Worm (Caenorhabditis elegans) whole organism, L1 larva: Measurements from ENCODE around the gene bbs-2.

Source experiments
- C04F5.9 ChIP-seq: sonication (generic microtip); optimal IDR thresholded peaks from 2 replicates; lab custom pipeline; 2016; ENCODE audit warnings: missing genetic modification characterization, missing compliant biosample characterization
- C16A3.4 ChIP-seq: fragments of 150-350 bp; optimal IDR thresholded peaks from 2 replicates; lab custom pipeline; 2014; ENCODE audit warnings: missing biosample characterization, missing genetic modification characterization
- C34B4.2 ChIP-seq: sonication (generic microtip); optimal IDR thresholded peaks from 2 replicates; lab custom pipeline; 2017; ENCODE audit warnings: mild to moderate bottlenecking, missing genetic modification characterization, missing compliant biosample characterization
- F16B12.6 ChIP-seq: fragments of 150-350 bp; optimal IDR thresholded peaks from 2 replicates; lab custom pipeline; 2014; ENCODE audit warnings: missing biosample characterization, missing genetic modification characterization
- Y116A8C.19 ChIP-seq: sonication (generic microtip); optimal IDR thresholded peaks from 2 replicates; lab custom pipeline; 2016; ENCODE audit warnings: missing compliant biosample characterization, missing genetic modification characterization, borderline replicate concordance
- alr-1 ChIP-seq: fragments of 200-800 bp; sonication (Bioruptor generic); optimal IDR thresholded peaks from 2 replicates; lab custom pipeline; 2018; ENCODE audit warnings: borderline replicate concordance, mild to moderate bottlenecking, missing genetic modification characterization, missing compliant biosample characterization
- aly-2 ChIP-seq: fragments of 150-350 bp; optimal IDR thresholded peaks from 2 replicates; lab custom pipeline; 2014; ENCODE audit warnings: missing biosample characterization, missing genetic modification characterization
- blmp-1 ChIP-seq: fragments of 150-350 bp; optimal IDR thresholded peaks from 2 replicates; lab custom pipeline; 2014; ENCODE audit warnings: missing biosample characterization, missing genetic modification characterization
- ceh-8 ChIP-seq: fragments of 200-800 bp; sonication (Bioruptor generic); optimal IDR thresholded peaks from 2 replicates; lab custom pipeline; 2018; ENCODE audit warnings: mild to moderate bottlenecking, missing genetic modification characterization, moderate library complexity, missing compliant biosample characterization
- ceh-90 ChIP-seq: sonication (generic microtip); optimal IDR thresholded peaks from 2 replicates; lab custom pipeline; 2016; ENCODE audit warnings: missing genetic modification characterization, missing compliant biosample characterization
- dpl-1 ChIP-seq, 3 experiments: fragments of 150-350 bp in 2 of 3; sonication (generic microtip) in 1 of 3; optimal IDR thresholded peaks; 2 replicates each; lab custom pipeline; 2014 to 2017; ENCODE audit warnings: missing biosample characterization in 3 of 3, missing genetic modification characterization in 3 of 3, missing genetic modification reagents in 3 of 3
- dsc-1 ChIP-seq: sonication (generic microtip); optimal IDR thresholded peaks from 2 replicates; lab custom pipeline; 2016; ENCODE audit warnings: mild to moderate bottlenecking, missing genetic modification characterization, missing compliant biosample characterization
- efl-1 ChIP-seq, 4 experiments: fragments of 150-350 bp; optimal IDR thresholded peaks in 3 of 4; peaks in 1 of 4; 1 replicate in 1 of 4; 2 replicates in 3 of 4; lab custom pipeline; 2014; ENCODE audit warnings: missing biosample characterization in 2 of 4, missing genetic modification characterization in 2 of 4, missing genetic modification reagents in 2 of 4
- elt-2 ChIP-seq: sonication (generic microtip); optimal IDR thresholded peaks from 2 replicates; lab custom pipeline; 2016; ENCODE audit warnings: missing genetic modification characterization, mild to moderate bottlenecking, inconsistent platforms, missing compliant biosample characterization, missing genetic modification reagents
- ets-5 ChIP-seq: fragments of 200-800 bp; sonication (Bioruptor generic); IDR thresholded peaks from 2 replicates; pipeline ENCODE4 v1.3.6; 2022; ENCODE audit warnings: missing genetic modification characterization, missing compliant biosample characterization
- fkh-8 ChIP-seq: sonication (generic microtip); optimal IDR thresholded peaks from 2 replicates; lab custom pipeline; 2016; ENCODE audit warnings: mild to moderate bottlenecking, missing genetic modification characterization, missing compliant biosample characterization
- fos-1 ChIP-seq: fragments of 150-350 bp; optimal IDR thresholded peaks from 2 replicates; lab custom pipeline; 2014; ENCODE audit warnings: missing biosample characterization, missing genetic modification characterization
- hlh-17 ChIP-seq: fragments of 200-800 bp; sonication (Bioruptor generic); optimal IDR thresholded peaks from 2 replicates; lab custom pipeline; 2018; ENCODE audit warnings: missing genetic modification characterization, mild to moderate bottlenecking, missing compliant biosample characterization, moderate library complexity, borderline replicate concordance
- hpl-2 ChIP-seq: fragments of 150-350 bp; optimal IDR thresholded peaks from 2 replicates; lab custom pipeline; 2014; ENCODE audit warnings: missing biosample characterization, missing genetic modification reagents, missing genetic modification characterization
- isw-1 ChIP-seq: fragments of 200-800 bp; sonication (Bioruptor generic); IDR thresholded peaks from 2 replicates; pipeline ENCODE4 v1.3.6; 2022; ENCODE audit warnings: missing genetic modification characterization, missing compliant biosample characterization
- lin-13 ChIP-seq: fragments of 150-350 bp; optimal IDR thresholded peaks from 2 replicates; lab custom pipeline; 2014; ENCODE audit warnings: missing biosample characterization, missing genetic modification reagents, missing genetic modification characterization
- lin-15B ChIP-seq: fragments of 150-350 bp; sonication (generic microtip); optimal IDR thresholded peaks from 3 replicates; lab custom pipeline; 2014; ENCODE audit warnings: missing biosample characterization, missing genetic modification characterization
- lin-35 ChIP-seq, 2 experiments: fragments of 150-350 bp; optimal IDR thresholded peaks; 2 replicates each; lab custom pipeline; 2014; ENCODE audit warnings: missing biosample characterization in 2 of 2, missing genetic modification characterization in 2 of 2, missing genetic modification reagents in 2 of 2
- lin-39 ChIP-seq: fragments of 150-350 bp; optimal IDR thresholded peaks from 2 replicates; lab custom pipeline; 2014; ENCODE audit warnings: missing biosample characterization, missing genetic modification reagents, missing genetic modification characterization
- lsy-2 ChIP-seq, 2 experiments: fragments of 150-350 bp; optimal IDR thresholded peaks; 2 replicates each; lab custom pipeline; 2014; ENCODE audit warnings: missing biosample characterization in 2 of 2, missing genetic modification characterization in 2 of 2
- mab-9 ChIP-seq: fragments of 200-800 bp; sonication (Bioruptor generic); IDR thresholded peaks from 2 replicates; pipeline ENCODE4 v1.3.6; 2022; ENCODE audit warnings: missing genetic modification reagents, missing genetic modification characterization, missing compliant biosample characterization
- mef-2 ChIP-seq: fragments of 150-350 bp; optimal IDR thresholded peaks from 2 replicates; lab custom pipeline; 2014; ENCODE audit warnings: missing biosample characterization, missing genetic modification characterization
- mep-1 ChIP-seq: fragments of 150-350 bp; optimal IDR thresholded peaks from 2 replicates; lab custom pipeline; 2014; ENCODE audit warnings: missing biosample characterization, missing genetic modification characterization
- nhr-11 ChIP-seq: fragments of 150-350 bp; optimal IDR thresholded peaks from 2 replicates; lab custom pipeline; 2014; ENCODE audit warnings: missing biosample characterization, missing genetic modification characterization
- nhr-20 ChIP-seq: sonication (generic microtip); optimal IDR thresholded peaks from 2 replicates; lab custom pipeline; 2016; ENCODE audit warnings: mild to moderate bottlenecking, missing genetic modification characterization, missing compliant biosample characterization
- nhr-47 ChIP-seq: sonication (generic microtip); optimal IDR thresholded peaks from 2 replicates; lab custom pipeline; 2016; ENCODE audit warnings: mild to moderate bottlenecking, missing genetic modification characterization, moderate library complexity, missing compliant biosample characterization
- nhr-71 ChIP-seq: sonication (generic microtip); optimal IDR thresholded peaks from 2 replicates; lab custom pipeline; 2016; ENCODE audit warnings: mild to moderate bottlenecking, missing genetic modification characterization, moderate library complexity, missing compliant biosample characterization
- nhr-90 ChIP-seq: sonication (generic microtip); optimal IDR thresholded peaks from 2 replicates; lab custom pipeline; 2016; ENCODE audit warnings: mild to moderate bottlenecking, missing genetic modification characterization, missing compliant biosample characterization; ENCODE audit not compliant: poor library complexity
- pag-3 ChIP-seq: sonication (generic microtip); optimal IDR thresholded peaks from 2 replicates; lab custom pipeline; 2017; ENCODE audit warnings: missing genetic modification characterization, mild to moderate bottlenecking, missing compliant biosample characterization, antibody characterized with exemption, borderline replicate concordance; ENCODE audit not compliant: insufficient read depth
- pax-3 ChIP-seq: fragments of 200-800 bp; sonication (Bioruptor generic); optimal IDR thresholded peaks from 2 replicates; lab custom pipeline; 2018; ENCODE audit warnings: mild to moderate bottlenecking, missing genetic modification characterization, moderate library complexity, missing compliant biosample characterization
- skn-1 ChIP-seq: fragments of 150-350 bp; optimal IDR thresholded peaks from 2 replicates; lab custom pipeline; 2014; ENCODE audit warnings: missing biosample characterization, missing genetic modification characterization
- snu-23 ChIP-seq: sonication (generic microtip); optimal IDR thresholded peaks from 2 replicates; lab custom pipeline; 2016; ENCODE audit warnings: missing genetic modification characterization, missing compliant biosample characterization
- tbx-2 ChIP-seq: sonication (generic microtip); optimal IDR thresholded peaks from 2 replicates; lab custom pipeline; 2016; ENCODE audit warnings: missing genetic modification characterization, missing compliant biosample characterization
- unc-130 ChIP-seq: fragments of 150-350 bp; optimal IDR thresholded peaks from 2 replicates; lab custom pipeline; 2017; ENCODE audit warnings: missing biosample characterization, missing genetic modification characterization, inconsistent platforms
- unc-30 ChIP-seq: sonication (generic microtip); optimal IDR thresholded peaks from 2 replicates; lab custom pipeline; 2017; ENCODE audit warnings: missing biosample characterization, missing genetic modification characterization
- vab-15 ChIP-seq: sonication (generic microtip); optimal IDR thresholded peaks from 2 replicates; lab custom pipeline; 2017; ENCODE audit warnings: missing genotype, mild to moderate bottlenecking, missing genetic modification characterization, missing compliant biosample characterization
- xbp-1 ChIP-seq: sonication (generic microtip); optimal IDR thresholded peaks from 2 replicates; lab custom pipeline; 2016; ENCODE audit warnings: missing genetic modification characterization, missing compliant biosample characterization
- zag-1 ChIP-seq: fragments of 150-350 bp; optimal IDR thresholded peaks from 2 replicates; lab custom pipeline; 2014; ENCODE audit warnings: missing biosample characterization, missing genetic modification characterization
- zip-4 ChIP-seq: fragments of 200-800 bp; sonication (Bioruptor generic); optimal IDR thresholded peaks from 2 replicates; lab custom pipeline; 2018; ENCODE audit warnings: mild to moderate bottlenecking, missing genetic modification characterization, moderate library complexity, missing compliant biosample characterization
- ztf-11 ChIP-seq, 2 experiments: sonication (generic microtip); optimal IDR thresholded peaks; 2 replicates each; lab custom pipeline; 2016 to 2017; ENCODE audit warnings: missing genetic modification characterization in 2 of 2, missing biosample characterization in 1 of 2, missing compliant biosample characterization in 1 of 2

The bbs-2 gene

DNA sequence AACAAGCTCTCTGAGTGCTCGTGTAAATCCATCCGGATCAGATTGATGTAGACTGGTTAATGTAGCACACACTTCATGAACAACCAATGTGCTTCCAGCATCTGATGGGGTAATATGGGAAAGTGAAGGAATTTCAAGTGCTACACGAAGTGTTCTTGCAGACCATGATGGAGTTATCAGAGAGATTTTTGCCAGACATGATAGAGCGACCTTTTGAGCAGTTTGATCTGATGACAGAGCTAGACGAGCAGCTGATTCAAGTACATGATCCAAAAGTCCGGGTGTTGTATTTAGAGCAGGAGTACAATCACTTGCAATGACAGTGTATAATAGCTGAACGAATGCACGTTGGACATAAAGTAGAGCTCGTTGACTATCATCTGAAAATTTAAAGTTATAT, 16.0 kb upstream of the bbs-2 start:
- TF ChIP-seq C04F5.9 (tag; lab: Kevin White, UChicago): no peak
- no peak for TF ChIP-seq lin-15B (tag; lab: Kevin White, UChicago)
- TF ChIP-seq fos-1 (tag; lab: Kevin White, UChicago): no peak
- no peak for TF ChIP-seq fkh-8 (tag; lab: Kevin White, UChicago)
- no peak for TF ChIP-seq F16B12.6 (tag; lab: Kevin White, UChicago)
- no peak for TF ChIP-seq hpl-2 (GFP tag; lab: Kevin White, UChicago)
- no peak for TF ChIP-seq unc-30 (tag; lab: Kevin White, UChicago)
- TF ChIP-seq C34B4.2 (tag; lab: Kevin White, UChicago): no peak

ce11 chrIV:7920126-7920525, 13.7 kb upstream of the bbs-2 start, which contains the start of gene C49H3.16:
Gene C49H3.16, plus strand, starts transcription at chrIV:7920426.
- TF ChIP-seq nhr-71 (tag; lab: Kevin White, UChicago) (no peak), zag-1 (no peak), mef-2 (tag; lab: Kevin White, UChicago) (no peak), mab-9 (GFP tag; lab: Robert Waterston, UW) (no peak), lsy-2 (tag; optimal IDR thresholded peaks at IDR 0.05; lab: Kevin White, UChicago) (no peak), isw-1 (GFP tag; lab: Robert Waterston, UW) (no peak), nhr-90 (tag; lab: Kevin White, UChicago) (no peak), F16B12.6 (tag; lab: Kevin White, UChicago) (no peak), Y116A8C.19 (tag; lab: Kevin White, UChicago) (no peak), nhr-20 (tag; lab: Kevin White, UChicago) (no peak), zip-4 (GFP tag; lab: Kevin White, UChicago) (no peak), aly-2 (no peak), ztf-11 (tag; optimal IDR thresholded peaks at IDR 0.05; lab: Kevin White, UChicago) (no peak), hlh-17 (no peak), pax-3 (tag; lab: Kevin White, UChicago) (no peak), pag-3 (tag; lab: Kevin White, UChicago) (no peak), dsc-1 (tag; lab: Kevin White, UChicago) (no peak), lin-39 (no peak), nhr-11 (tag; lab: Kevin White, UChicago) (no peak)

DNA sequence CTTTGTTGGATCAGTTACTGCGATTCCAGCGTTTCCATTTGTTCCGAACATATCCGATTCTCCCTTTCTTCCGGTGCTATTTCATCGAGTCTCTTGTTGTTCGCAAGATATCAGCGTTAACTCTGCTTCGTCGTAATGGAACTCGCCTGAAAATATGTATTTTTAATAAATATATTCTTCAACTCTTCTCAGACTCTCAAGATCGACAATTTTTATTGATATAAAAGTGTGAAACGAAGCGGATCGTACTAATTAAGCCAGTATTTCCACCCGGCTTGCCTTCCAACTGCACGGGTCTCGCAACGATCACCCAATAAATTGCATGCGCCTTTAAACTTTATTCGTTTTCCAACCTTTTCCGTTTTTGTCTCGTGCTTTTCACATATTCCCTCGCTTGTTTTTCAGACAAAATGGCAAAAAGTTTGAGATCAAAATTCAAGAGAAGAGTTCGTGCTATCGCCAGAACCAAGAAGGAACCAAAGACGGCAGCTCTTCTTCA, 9.8 kb upstream of the bbs-2 start, which contains the start of the genes xpo-3 and C49H3.3:
TSS of gene xpo-3 (minus strand) at position 51 of the 499 bp plus-strand sequence.
TSS of gene C49H3.3 (plus strand) at position 369 of the 499 bp plus-strand sequence.
- TF ChIP-seq blmp-1 (tag; lab: Kevin White, UChicago) (peak; percentile 32), hlh-17 (no peak), skn-1 (tag; lab: Kevin White, UChicago) (peak; percentile 2), dpl-1 (GFP tag; optimal IDR thresholded peaks at IDR 0.05; lab: Kevin White, UChicago) (peak; percentile 23 to 57 (median 24)), C34B4.2 (tag; lab: Kevin White, UChicago) (no peak), mep-1 (tag; lab: Kevin White, UChicago) (peak; percentile 63), lsy-2 (tag; optimal IDR thresholded peaks at IDR 0.05; lab: Kevin White, UChicago) (peak; percentile 47 to 70), elt-2 (tag; lab: Kevin White, UChicago) (no peak), unc-130 (peak; percentile 9), nhr-47 (tag; lab: Kevin White, UChicago) (peak; percentile 42), alr-1 (tag; lab: Kevin White, UChicago) (no peak), nhr-11 (tag; lab: Kevin White, UChicago) (no peak), tbx-2 (tag; lab: Kevin White, UChicago) (peak; percentile 14), lin-15B (tag; lab: Kevin White, UChicago) (no peak), pax-3 (tag; lab: Kevin White, UChicago) (no peak), ets-5 (GFP tag; lab: Robert Waterston, UW) (no peak), F16B12.6 (tag; lab: Kevin White, UChicago) (peak; percentile 29), efl-1 (optimal IDR thresholded peaks at IDR 0.05; lab: Kevin White, UChicago) (peak; percentile 51 to 58), efl-1 (GFP tag; optimal IDR thresholded peaks at IDR 0.05 in 1 of 2; lab: Kevin White, UChicago) (peak in 1 of 2 experiments; percentile 48), ztf-11 (tag; optimal IDR thresholded peaks at IDR 0.05; lab: Kevin White, UChicago) (no peak), vab-15 (tag; lab: Kevin White, UChicago) (peak; percentile 54), ceh-8 (GFP tag; lab: Kevin White, UChicago) (no peak), lin-13 (GFP tag; lab: Kevin White, UChicago) (no peak), aly-2 (no peak), lin-35 (GFP tag; optimal IDR thresholded peaks at IDR 0.05; lab: Kevin White, UChicago) (peak; percentile 44 to 74), fos-1 (tag; lab: Kevin White, UChicago) (no peak), ceh-90 (tag; lab: Kevin White, UChicago) (no peak), snu-23 (peak; percentile 34), C16A3.4 (tag; lab: Kevin White, UChicago) (peak; percentile 32), nhr-90 (tag; lab: Kevin White, UChicago) (no peak), xbp-1 (peak; percentile 34), zag-1 (no peak)
